Worm (Caenorhabditis elegans) whole organism, young adult: ENCODE results near the gene mdf-1.
A peak's percentile ranks its signal among the peaks of the same experiment; 100 is the strongest.

ENCODE experiments used
- B0336.3 ChIP-seq: fragments of 200-800 bp; sonication (Bioruptor generic); IDR thresholded peaks from 2 replicates; pipeline ENCODE4 v1.3.6; 2022; ENCODE audit warnings: missing genetic modification characterization, missing compliant biosample characterization
- C06A6.2 ChIP-seq: fragments of 200-800 bp; sonication (Bioruptor generic); conservative IDR thresholded peaks from 2 replicates; pipeline ENCODE4 v1.3.6; 2022; ENCODE audit warnings: missing genetic modification characterization, missing compliant biosample characterization
- F57A8.1 ChIP-seq: fragments of 200-800 bp; sonication (Bioruptor generic); optimal IDR thresholded peaks from 2 replicates; lab custom pipeline; 2018; ENCODE audit warnings: mild to moderate bottlenecking, missing genetic modification characterization, moderate library complexity, missing compliant biosample characterization
- K11D2.4 ChIP-seq: fragments of 200-800 bp; sonication (Bioruptor generic); IDR thresholded peaks from 2 replicates; pipeline ENCODE4 v1.3.6; 2022; ENCODE audit warnings: missing genetic modification reagents, missing genetic modification characterization, missing compliant biosample characterization
- K12H6.12 ChIP-seq: fragments of 200-800 bp; sonication (Bioruptor generic); optimal IDR thresholded peaks from 2 replicates; lab custom pipeline; 2018; ENCODE audit warnings: mild to moderate bottlenecking, missing genetic modification characterization, missing compliant biosample characterization
- T07F8.4 ChIP-seq: sonication (generic microtip); optimal IDR thresholded peaks from 2 replicates; lab custom pipeline; 2016; ENCODE audit warnings: mild to moderate bottlenecking, missing genetic modification characterization, moderate library complexity, missing compliant biosample characterization
- akir-1 ChIP-seq: fragments of 200-800 bp; sonication (Bioruptor generic); optimal IDR thresholded peaks from 2 replicates; lab custom pipeline; 2018; ENCODE audit warnings: mild to moderate bottlenecking, missing genetic modification characterization, moderate library complexity, missing compliant biosample characterization
- ama-1 ChIP-seq, 3 experiments: fragments of 150-350 bp in 1 of 3; sonication (generic microtip) in 2 of 3; optimal IDR thresholded peaks; 2 replicates each; lab custom pipeline; 2014 to 2018; ENCODE audit warnings: missing biosample characterization in 2 of 3, missing genetic modification characterization in 2 of 3, missing genetic modification reagents in 2 of 3
- aptf-2 ChIP-seq: fragments of 200-800 bp; sonication (Bioruptor generic); conservative IDR thresholded peaks from 2 replicates; pipeline ENCODE4 v1.3.6; 2022; ENCODE audit warnings: missing genetic modification reagents, missing genetic modification characterization, missing compliant biosample characterization
- ceh-27 ChIP-seq: fragments of 200-800 bp; sonication (Bioruptor generic); optimal IDR thresholded peaks from 2 replicates; lab custom pipeline; 2018; ENCODE audit warnings: mild to moderate bottlenecking, missing genetic modification characterization, moderate library complexity, missing compliant biosample characterization
- ceh-58 ChIP-seq: fragments of 200-800 bp; sonication (Bioruptor generic); IDR thresholded peaks from 2 replicates; pipeline ENCODE4 v1.3.6; 2022; ENCODE audit warnings: missing genetic modification characterization, missing compliant biosample characterization
- ceh-91 ChIP-seq: fragments of 200-800 bp; sonication (Bioruptor generic); IDR thresholded peaks from 2 replicates; pipeline ENCODE4 v1.3.6; 2022; ENCODE audit warnings: missing genetic modification reagents, missing genetic modification characterization, missing compliant biosample characterization
- die-1 ChIP-seq: sonication (generic microtip); optimal IDR thresholded peaks from 2 replicates; lab custom pipeline; 2016; ENCODE audit warnings: missing genotype, mild to moderate bottlenecking, missing genetic modification characterization, missing compliant biosample characterization
- dox-1 ChIP-seq: fragments of 200-800 bp; sonication (Bioruptor generic); IDR thresholded peaks from 2 replicates; pipeline ENCODE4 v1.3.6; 2022; ENCODE audit warnings: missing genetic modification reagents, missing genetic modification characterization, missing compliant biosample characterization
- dpff-1 ChIP-seq: sonication (generic microtip); optimal IDR thresholded peaks from 2 replicates; lab custom pipeline; 2017; ENCODE audit warnings: mild to moderate bottlenecking, missing genetic modification characterization, missing compliant biosample characterization
- fkh-3 ChIP-seq: sonication (generic microtip); optimal IDR thresholded peaks from 2 replicates; lab custom pipeline; 2016; ENCODE audit warnings: mild to moderate bottlenecking, missing genetic modification characterization, missing compliant biosample characterization
- hlh-26 ChIP-seq: fragments of 200-800 bp; sonication (Bioruptor generic); conservative IDR thresholded peaks from 2 replicates; pipeline ENCODE4 v1.3.6; 2022; ENCODE audit warnings: missing genetic modification reagents, missing genetic modification characterization, missing compliant biosample characterization
- hmg-1.2 ChIP-seq: fragments of 200-800 bp; sonication (Bioruptor generic); IDR thresholded peaks from 2 replicates; pipeline ENCODE4 v1.3.6; 2022; ENCODE audit warnings: missing genetic modification reagents, missing genetic modification characterization, missing compliant biosample characterization
- lin-35 ChIP-seq, 3 experiments: fragments of 150-350 bp in 2 of 3; sonication (generic microtip) in 1 of 3; optimal IDR thresholded peaks; 2 replicates each; lab custom pipeline; 2014 to 2018; ENCODE audit warnings: missing biosample characterization in 3 of 3, missing genetic modification characterization in 3 of 3, missing genetic modification reagents in 3 of 3
- lin-40 ChIP-seq: sonication (generic microtip); optimal IDR thresholded peaks from 2 replicates; lab custom pipeline; 2016; ENCODE audit warnings: missing genetic modification characterization, mild to moderate bottlenecking, missing compliant biosample characterization, missing genotype, missing genetic modification reagents
- lin-54 ChIP-seq: fragments of 200-800 bp; sonication (Bioruptor generic); optimal IDR thresholded peaks from 2 replicates; lab custom pipeline; 2018; ENCODE audit warnings: mild to moderate bottlenecking, missing genetic modification characterization, missing compliant biosample characterization
- lsl-1 ChIP-seq: fragments of 200-800 bp; sonication (Bioruptor generic); optimal IDR thresholded peaks from 2 replicates; lab custom pipeline; 2018; ENCODE audit warnings: mild to moderate bottlenecking, missing genetic modification characterization, moderate library complexity, missing compliant biosample characterization
- mcd-1 ChIP-seq: fragments of 200-800 bp; sonication (Bioruptor generic); IDR thresholded peaks from 2 replicates; pipeline ENCODE4 v1.3.6; 2022; ENCODE audit warnings: missing genetic modification reagents, missing genetic modification characterization, missing compliant biosample characterization
- nfya-2 ChIP-seq: fragments of 200-800 bp; sonication (Bioruptor generic); IDR thresholded peaks from 2 replicates; pipeline ENCODE4 v1.3.6; 2022; ENCODE audit warnings: missing genetic modification reagents, missing genetic modification characterization, missing compliant biosample characterization
- nfyb-1 ChIP-seq: fragments of 200-800 bp; sonication (Bioruptor generic); IDR thresholded peaks from 2 replicates; pipeline ENCODE4 v1.3.6; 2022; ENCODE audit warnings: missing genetic modification reagents, missing genetic modification characterization, missing compliant biosample characterization
- pbrm-1 ChIP-seq: fragments of 200-800 bp; sonication (Bioruptor generic); IDR thresholded peaks from 2 replicates; pipeline ENCODE4 v1.3.6; 2022; ENCODE audit warnings: missing genetic modification reagents, missing genetic modification characterization, missing compliant biosample characterization
- sdz-38 ChIP-seq: sonication (generic microtip); optimal IDR thresholded peaks from 2 replicates; lab custom pipeline; 2016; ENCODE audit warnings: missing genotype, missing genetic modification characterization, missing compliant biosample characterization
- snpc-4 ChIP-seq, 5 experiments: fragments of 150-350 bp in 1 of 5; sonication (generic microtip) in 4 of 5; optimal IDR thresholded peaks; 2 replicates each; lab custom pipeline; 2014 to 2018; ENCODE audit warnings: missing genetic modification characterization in 5 of 5, missing biosample characterization in 3 of 5, antibody characterized with exemption in 2 of 5, mild to moderate bottlenecking in 2 of 5, missing compliant biosample characterization in 2 of 5, missing genotype in 2 of 5, moderate library complexity in 2 of 5, missing genetic modification reagents in 1 of 5
- somi-1 ChIP-seq: fragments of 200-800 bp; sonication (Bioruptor generic); optimal IDR thresholded peaks from 2 replicates; lab custom pipeline; 2018; ENCODE audit warnings: mild to moderate bottlenecking, missing genetic modification characterization, missing compliant biosample characterization
- unc-62 ChIP-seq: fragments of 150-350 bp; optimal IDR thresholded peaks from 2 replicates; lab custom pipeline; 2014; ENCODE audit warnings: missing biosample characterization, missing genetic modification reagents, missing genetic modification characterization
- zfh-2 ChIP-seq: fragments of 200-800 bp; sonication (Bioruptor generic); conservative IDR thresholded peaks from 2 replicates; pipeline ENCODE4 v1.3.6; 2022; ENCODE audit warnings: missing genetic modification reagents, missing genetic modification characterization, missing compliant biosample characterization
- ztf-18 ChIP-seq: sonication (generic microtip); optimal IDR thresholded peaks from 2 replicates; lab custom pipeline; 2016; ENCODE audit warnings: missing genotype, mild to moderate bottlenecking, missing genetic modification characterization, missing compliant biosample characterization
- ztf-28 ChIP-seq: fragments of 200-800 bp; sonication (Bioruptor generic); IDR thresholded peaks from 2 replicates; pipeline ENCODE4 v1.3.6; 2022; ENCODE audit warnings: missing genetic modification reagents, missing genetic modification characterization, missing compliant biosample characterization
- ztf-6 ChIP-seq: fragments of 200-800 bp; sonication (Bioruptor generic); IDR thresholded peaks from 2 replicates; pipeline ENCODE4 v1.3.6; 2022; ENCODE audit warnings: missing genetic modification reagents, missing genetic modification characterization, missing compliant biosample characterization

The mdf-1 gene

ce11 chrV:9561624-9562179 is 17.7 kb upstream of the mdf-1 start, which contains the start of gene rgef-1:
Gene rgef-1, minus strand, starts transcription at chrV:9561674.
- TF ChIP-seq lin-40 (tag; lab: Kevin White, UChicago), result peak; percentile 39
- TF ChIP-seq hmg-1.2 (GFP tag; lab: Robert Waterston, UW), result 0 out of 2 replicates have a peak, but pooled peaks have one; percentile 9
- no peak for TF ChIP-seq unc-62 (GFP tag; lab: Kevin White, UChicago)
- peak in 1 of 3 experiments; percentile 16 for TF ChIP-seq lin-35 (GFP tag; optimal IDR thresholded peaks at IDR 0.05; lab: Kevin White, UChicago)
- TF ChIP-seq F57A8.1 (GFP tag; lab: Kevin White, UChicago), result no peak
- peak; percentile 91 for TF ChIP-seq zfh-2 (GFP tag; lab: Robert Waterston, UW)
- 0 out of 2 replicates have a peak, but pooled peaks have one; percentile 19 for TF ChIP-seq K11D2.4 (GFP tag; lab: Robert Waterston, UW)
- no peak for TF ChIP-seq ama-1 (optimal IDR thresholded peaks at IDR 0.05; lab: Kevin White, UChicago)
- TF ChIP-seq ama-1 (GFP tag; optimal IDR thresholded peaks at IDR 0.05; lab: Kevin White, UChicago), result no peak
- no peak for TF ChIP-seq ztf-18 (tag; lab: Kevin White, UChicago)
- TF ChIP-seq mcd-1 (GFP tag; lab: Robert Waterston, UW), result peak; percentile 30; the same call in 1 of the 2 replicates
- TF ChIP-seq pbrm-1 (GFP tag; lab: Robert Waterston, UW), result 0 out of 2 replicates have a peak, but pooled peaks have one; percentile 13
- no peak for TF ChIP-seq die-1
- TF ChIP-seq ceh-27 (GFP tag; lab: Kevin White, UChicago), result no peak
- no peak for TF ChIP-seq nfya-2 (GFP tag; lab: Robert Waterston, UW)
- no peak for TF ChIP-seq aptf-2 (GFP tag; lab: Robert Waterston, UW)
- no peak for TF ChIP-seq dox-1 (GFP tag; lab: Robert Waterston, UW)
- TF ChIP-seq snpc-4 (GFP tag; optimal IDR thresholded peaks at IDR 0.05; lab: Kevin White, UChicago), result no peak
- TF ChIP-seq snpc-4 (tag; optimal IDR thresholded peaks at IDR 0.05; lab: Kevin White, UChicago), result no peak
- TF ChIP-seq K12H6.12, result peak; percentile 71
- 0 out of 2 replicates have a peak, but pooled peaks have one; percentile 15 for TF ChIP-seq nfyb-1
- TF ChIP-seq lsl-1 (GFP tag; lab: Kevin White, UChicago), result no peak
- no peak for TF ChIP-seq fkh-3 (tag; lab: Kevin White, UChicago)

ce11 chrV:9556668-9557067 is 12.6 kb upstream of the mdf-1 start:
- TF ChIP-seq ceh-58 (no peak), dox-1 (GFP tag; lab: Robert Waterston, UW) (no peak), T07F8.4 (tag; lab: Kevin White, UChicago) (no peak), zfh-2 (GFP tag; lab: Robert Waterston, UW) (no peak), ceh-91 (no peak), C06A6.2 (GFP tag; lab: Robert Waterston, UW) (no peak), lsl-1 (GFP tag; lab: Kevin White, UChicago) (no peak), dpff-1 (tag; lab: Kevin White, UChicago) (no peak), hlh-26 (no peak), sdz-38 (tag; lab: Kevin White, UChicago) (no peak), somi-1 (GFP tag; lab: Kevin White, UChicago) (no peak), ztf-6 (GFP tag; lab: Robert Waterston, UW) (no peak), ztf-28 (GFP tag; lab: Robert Waterston, UW) (no peak)

- TF ChIP-seq lin-54 (no peak), hmg-1.2 (GFP tag; lab: Robert Waterston, UW) (0 out of 2 replicates have a peak, but pooled peaks have one; percentile 6), akir-1 (GFP tag; lab: Kevin White, UChicago) (no peak), pbrm-1 (GFP tag; lab: Robert Waterston, UW) (0 out of 2 replicates have a peak, but pooled peaks have one; percentile 27), B0336.3 (GFP tag; lab: Robert Waterston, UW) (no peak)
Measured at ce11 chrV:9550313-9550712, 6.3 kb upstream of the mdf-1 start, which contains the start of gene ehbp-1. Gene ehbp-1, plus strand, starts transcription at chrV:9550644.
